Worm (Caenorhabditis elegans): Measurements from ENCODE around the gene Y75B8A.6.

DNA sequence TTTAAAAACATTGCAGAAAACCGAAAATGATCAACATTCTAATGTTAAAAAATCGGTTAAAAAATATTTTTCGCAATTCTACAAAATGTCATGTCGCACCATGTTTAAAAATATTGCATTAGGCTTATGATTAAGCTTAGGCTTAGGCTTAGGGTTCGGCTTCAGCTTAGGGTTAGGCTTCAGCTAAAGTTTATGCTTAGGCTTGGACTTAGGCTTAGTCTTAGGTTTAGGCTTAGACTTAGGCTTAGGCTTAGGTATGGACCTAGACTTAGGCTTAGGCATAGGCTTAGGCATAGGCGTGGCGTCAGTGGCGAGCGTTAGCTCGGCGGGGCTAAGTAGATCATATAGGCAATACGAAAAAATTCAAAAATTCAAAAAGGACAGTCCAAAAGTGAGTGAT lies 5.8 kb downstream of the Y75B8A.6 start:
- TF ChIP-seq fos-1 (tag; optimal IDR thresholded peaks at IDR 0.05) (no peak), lin-39 (tag; optimal IDR thresholded peaks at IDR 0.05) (no peak), mdl-1 (tag; optimal IDR thresholded peaks at IDR 0.05) (no peak), unc-55 (GFP tag; optimal IDR thresholded peaks at IDR 0.05) (no peak)
